Fruit fly (Drosophila melanogaster): ENCODE data around the gene bcn92.

Gene bcn92

DNA sequence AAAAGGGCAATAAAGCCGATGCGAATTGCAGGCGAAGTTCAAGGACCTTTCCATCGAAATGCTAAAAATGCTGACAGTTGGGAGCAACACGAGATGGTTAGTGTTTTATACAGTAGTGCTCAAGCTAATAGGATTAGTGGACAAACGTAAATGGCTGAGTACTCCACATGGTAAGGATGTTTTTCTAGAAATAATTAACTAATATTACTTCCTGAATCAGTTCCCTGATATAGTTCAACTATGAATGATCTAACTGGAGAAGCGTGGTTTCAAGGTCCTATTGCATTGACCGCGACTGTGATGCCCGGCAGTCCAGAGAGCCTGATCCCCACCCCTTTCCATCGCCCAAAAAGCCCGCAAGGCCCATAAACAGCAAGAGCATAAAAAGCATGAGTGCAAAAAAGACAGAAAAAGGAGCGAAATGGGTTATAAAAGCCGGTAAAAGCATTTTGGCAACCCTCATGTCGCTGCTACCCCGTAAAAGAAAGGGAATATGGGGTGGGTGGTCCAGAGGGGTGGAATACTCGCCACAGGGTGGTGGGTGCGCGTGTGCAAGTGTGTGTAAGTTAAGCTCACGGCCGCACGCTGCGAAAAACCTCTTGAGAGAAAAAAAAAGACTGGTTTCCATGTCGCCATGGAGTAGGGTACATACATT, 15.1 kb downstream of the bcn92 start (continued):
- TF ChIP-seq nerfin-2 (GFP tag; IDR thresholded peaks at IDR 0.05; ENCODE audit: partially characterized antibody) (no peak), H2.0 (GFP tag; IDR thresholded peaks at IDR 0.05) (peak; percentile 66), CG14014 (GFP tag; IDR thresholded peaks at IDR 0.05) (peak; percentile 56; the same call in 1 of the 2 replicates), CG14710 (tag; optimal IDR thresholded peaks at IDR 0.05) (peak; percentile 67), pros (GFP tag; optimal IDR thresholded peaks at IDR 0.05) (peak; percentile 77), tll (GFP tag; optimal IDR thresholded peaks at IDR 0.05) (no peak), Hr51 (GFP tag; optimal IDR thresholded peaks at IDR 0.05) (peak; percentile 44 to 65), zfh2 (GFP tag; optimal IDR thresholded peaks at IDR 0.05) (no peak), ash1 (GFP tag; optimal IDR thresholded peaks at IDR 0.05) (no peak), vvl (GFP tag; IDR thresholded peaks at IDR 0.05) (peak; percentile 76), CG32532 (GFP tag; IDR thresholded peaks at IDR 0.05) (peak; percentile 70), CG3407 (GFP tag; optimal IDR thresholded peaks at IDR 0.05) (peak; percentile 28), dpn (GFP tag; optimal IDR thresholded peaks at IDR 0.05) (peak; percentile 54 to 57), Bdp1 (GFP tag; optimal IDR thresholded peaks at IDR 0.05) (no peak), CG4707 (GFP tag; optimal IDR thresholded peaks at IDR 0.05) (peak; percentile 48), maf-S (GFP tag; optimal IDR thresholded peaks at IDR 0.05) (peak; percentile 7), tup (GFP tag; optimal IDR thresholded peaks at IDR 0.05) (no peak), CG31388 (GFP tag; optimal IDR thresholded peaks at IDR 0.05) (peak; percentile 36), btn (GFP tag; optimal IDR thresholded peaks at IDR 0.05) (peak; percentile 9), CG7928 (GFP tag; optimal IDR thresholded peaks at IDR 0.05) (no peak), CG15011 (GFP tag; optimal IDR thresholded peaks at IDR 0.05) (peak; percentile 49), Jarid2 (GFP tag; optimal IDR thresholded peaks at IDR 0.05) (no peak), Side (GFP tag; optimal IDR thresholded peaks at IDR 0.05) (peak; percentile 42), Dip2 (GFP tag; IDR thresholded peaks at IDR 0.05) (no peak), nom (GFP tag; optimal IDR thresholded peaks at IDR 0.05) (peak; percentile 16), lov (optimal IDR thresholded peaks at IDR 0.05) (no peak), lov (GFP tag; IDR thresholded peaks at IDR 0.05) (no peak), HLH3B (GFP tag; IDR thresholded peaks at IDR 0.05) (peak; percentile 74), CG8924 (tag; optimal IDR thresholded peaks at IDR 0.05) (peak; percentile 76), Camta (GFP tag; optimal IDR thresholded peaks at IDR 0.05) (peak; percentile 16), E2f2 (GFP tag; IDR thresholded peaks at IDR 0.05) (no peak), CG17385 (GFP tag; optimal IDR thresholded peaks at IDR 0.05) (peak; percentile 61), CG8765 (GFP tag; IDR thresholded peaks at IDR 0.05) (0 out of 2 replicates have a peak, but pooled peaks have one; percentile 60), trem (tag; optimal IDR thresholded peaks at IDR 0.05) (peak; percentile 59), Dad (GFP tag; optimal IDR thresholded peaks at IDR 0.05) (peak; percentile 28), CG8359 (GFP tag; optimal IDR thresholded peaks at IDR 0.05; ENCODE audit: borderline replicate concordance) (peak; percentile 60), Ets65A (GFP tag) (peak; percentile 95), ab (GFP tag; optimal IDR thresholded peaks at IDR 0.05) (no peak), lab (GFP tag; optimal IDR thresholded peaks at IDR 0.05) (peak; percentile 81), Asciz (GFP tag; optimal IDR thresholded peaks at IDR 0.05) (peak; percentile 21), hth (optimal IDR thresholded peaks at IDR 0.05) (no peak), CTCF (GFP tag; optimal IDR thresholded peaks at IDR 0.05) (no peak), ara (GFP tag; IDR thresholded peaks at IDR 0.05) (peak; percentile 57), gcm (GFP tag; optimal IDR thresholded peaks at IDR 0.05) (peak; percentile 49), CG17328 (GFP tag; IDR thresholded peaks at IDR 0.05) (peak; percentile 74), CG4328 (GFP tag; optimal IDR thresholded peaks at IDR 0.05) (peak; percentile 6), psq (GFP tag; optimal IDR thresholded peaks at IDR 0.05) (no peak), D19A (tag; optimal IDR thresholded peaks at IDR 0.05) (peak; percentile 68), Optix (GFP tag; IDR thresholded peaks at IDR 0.05) (peak; percentile 62; the same call in 2 of the 3 replicates), fd96Cb (tag; optimal IDR thresholded peaks at IDR 0.05) (peak; percentile 76)

All from whole organism, embryonic.